Worm (Caenorhabditis elegans): ENCODE measurements around the gene gst-13.

Gene gst-13

ce11 chrII:9189648-9190047 is 41.6 kb upstream of the gst-13 start (continued):
- TF ChIP-seq R02D3.7 (tag; optimal IDR thresholded peaks at IDR 0.05) (no peak), Y5F2A.4 (GFP tag; optimal IDR thresholded peaks at IDR 0.05) (no peak), spr-1 (tag; optimal IDR thresholded peaks at IDR 0.05) (no peak), zip-11 (GFP tag; IDR thresholded peaks at IDR 0.05) (no peak), dve-1 (tag; optimal IDR thresholded peaks at IDR 0.05; ENCODE audit: insufficient read depth) (no peak), nhr-41 (GFP tag; IDR thresholded peaks at IDR 0.05) (no peak), aha-1 (tag) (peak; percentile 70), lsy-2 (tag; optimal IDR thresholded peaks at IDR 0.05) (no peak), nhr-28 (tag; optimal IDR thresholded peaks at IDR 0.05) (peak; percentile 22), nhr-10 (tag; optimal IDR thresholded peaks at IDR 0.05) (no peak), unc-39 (tag; optimal IDR thresholded peaks at IDR 0.05) (no peak), mep-1 (tag; optimal IDR thresholded peaks at IDR 0.05) (no peak), zfp-3 (GFP tag; conservative IDR thresholded peaks at IDR 0.05) (no peak), snpc-4 (tag; optimal IDR thresholded peaks at IDR 0.05) (no peak)

ce11 chrII:9190513-9191099 is 40.7 kb upstream of the gst-13 start:
- no peak for TF ChIP-seq daf-16 (GFP tag; optimal IDR thresholded peaks at IDR 0.05)
- TF ChIP-seq daf-16 (tag; optimal IDR thresholded peaks at IDR 0.05), result no peak
- TF ChIP-seq aly-2 (tag; optimal IDR thresholded peaks at IDR 0.05), result no peak
- TF ChIP-seq aha-1 (tag), result peak; percentile 30
- TF ChIP-seq nhr-10 (tag; optimal IDR thresholded peaks at IDR 0.05), result no peak
- no peak for TF ChIP-seq ceh-82 (tag; optimal IDR thresholded peaks at IDR 0.05)

- TF ChIP-seq php-3 (GFP tag; IDR thresholded peaks at IDR 0.05), result no peak
- TF ChIP-seq zfp-3 (GFP tag; conservative IDR thresholded peaks at IDR 0.05), result no peak
- TF ChIP-seq unc-62 (GFP tag; optimal IDR thresholded peaks at IDR 0.05 in 1 of 2), result no peak
- TF ChIP-seq unc-62 (tag; optimal IDR thresholded peaks at IDR 0.05), result no peak
- no peak for TF ChIP-seq attf-4 (tag; optimal IDR thresholded peaks at IDR 0.05)
- TF ChIP-seq nhr-10 (tag; optimal IDR thresholded peaks at IDR 0.05), result no peak
- no peak for TF ChIP-seq F49E8.2 (tag; optimal IDR thresholded peaks at IDR 0.05; ENCODE audit: borderline replicate concordance)
- TF ChIP-seq madf-5 (GFP tag; IDR thresholded peaks at IDR 0.05), result no peak
- TF ChIP-seq zfp-2 (tag; optimal IDR thresholded peaks at IDR 0.05), result no peak
- TF ChIP-seq ama-1 (optimal IDR thresholded peaks at IDR 0.05), result no peak
- no peak for TF ChIP-seq cey-2 (tag; optimal IDR thresholded peaks at IDR 0.05; ENCODE audit: borderline replicate concordance, insufficient read depth)
- TF ChIP-seq gei-8 (GFP tag; optimal IDR thresholded peaks at IDR 0.05), result no peak
- no peak for TF ChIP-seq ceh-32 (tag; optimal IDR thresholded peaks at IDR 0.05; ENCODE audit: poor library complexity)
- no peak for TF ChIP-seq lin-29 (GFP tag; IDR thresholded peaks at IDR 0.05)
- TF ChIP-seq nhr-102 (tag; optimal IDR thresholded peaks at IDR 0.05), result no peak
These were observed 37.1 kb upstream of the gst-13 start, which contains the start of gene twk-4 for ce11 chrII:9194195-9194594. Gene twk-4, minus strand, starts transcription at chrII:9194295.

ce11 chrII:9196325-9196724 is 34.9 kb upstream of the gst-13 start:
- no peak for TF ChIP-seq F49E8.2 (tag; optimal IDR thresholded peaks at IDR 0.05; ENCODE audit: borderline replicate concordance)
- no peak for TF ChIP-seq nhr-237 (tag; optimal IDR thresholded peaks at IDR 0.05)
- TF ChIP-seq hlh-30 (tag; optimal IDR thresholded peaks at IDR 0.05; ENCODE audit: insufficient read depth), result peak; percentile 53
- TF ChIP-seq mes-2 (tag; optimal IDR thresholded peaks at IDR 0.05; ENCODE audit: poor library complexity, severe bottlenecking), result no peak
- TF ChIP-seq Y75B8A.6 (GFP tag; IDR thresholded peaks at IDR 0.05), result no peak
- TF ChIP-seq dmd-6 (GFP tag; IDR thresholded peaks at IDR 0.05), result peak; percentile 58; the same call in 1 of the 2 replicates
- TF ChIP-seq nhr-25 (tag; optimal IDR thresholded peaks at IDR 0.05; ENCODE audit: borderline replicate concordance, insufficient read depth), result no peak
- no peak for TF ChIP-seq ama-1 (optimal IDR thresholded peaks at IDR 0.05)
- TF ChIP-seq madf-9 (GFP tag; conservative IDR thresholded peaks at IDR 0.05), result no peak
- no peak for TF ChIP-seq nhr-48 (tag; optimal IDR thresholded peaks at IDR 0.05)
- no peak for TF ChIP-seq ctbp-1 (GFP tag; IDR thresholded peaks at IDR 0.05)
- TF ChIP-seq mxl-2 (GFP tag; conservative IDR thresholded peaks at IDR 0.05), result no peak
- no peak for TF ChIP-seq egl-27 (tag; optimal IDR thresholded peaks at IDR 0.05)
- no peak for TF ChIP-seq hif-1 (tag; optimal IDR thresholded peaks at IDR 0.05)
- no peak for TF ChIP-seq Y5F2A.4 (GFP tag; optimal IDR thresholded peaks at IDR 0.05)
- TF ChIP-seq lin-29 (GFP tag; IDR thresholded peaks at IDR 0.05), result no peak
- TF ChIP-seq aha-1 (tag), result no peak
- no peak for TF ChIP-seq php-3 (GFP tag; IDR thresholded peaks at IDR 0.05)
- TF ChIP-seq ceh-20 (GFP tag; IDR thresholded peaks at IDR 0.05), result no peak
- no peak for TF ChIP-seq skn-1 (tag; optimal IDR thresholded peaks at IDR 0.05)
- no peak for TF ChIP-seq arid-1 (GFP tag; conservative IDR thresholded peaks at IDR 0.05)
- TF ChIP-seq gei-8 (GFP tag; optimal IDR thresholded peaks at IDR 0.05), result no peak

Data from whole organism, L4 larva.